Fruit fly (Drosophila melanogaster) whole organism, adult: ENCODE results near the gene CG1662.

Source experiments
- CG14711 ChIP-seq: fragments of 200-800 bp; sonication (Bioruptor generic); optimal IDR thresholded peaks from 2 replicates; lab custom pipeline; 2018; ENCODE audit warnings: missing biosample characterization, mild to moderate bottlenecking, missing genetic modification characterization, moderate library complexity
- CG1620 ChIP-seq: fragments of 200-800 bp; sonication (Bioruptor generic); optimal IDR thresholded peaks from 2 replicates; lab custom pipeline; 2016; ENCODE audit warnings: missing biosample characterization, missing genetic modification characterization
- bab1 ChIP-seq: fragments of 200-800 bp; sonication (Bioruptor generic); optimal IDR thresholded peaks from 3 replicates; lab custom pipeline; 2019; ENCODE audit warnings: missing biosample characterization, mild to moderate bottlenecking, missing genetic modification characterization, moderate library complexity
- cic ChIP-seq: fragments of 200-800 bp; sonication (Bioruptor generic); optimal IDR thresholded peaks from 2 replicates; lab custom pipeline; 2017; ENCODE audit warnings: missing biosample characterization, mild to moderate bottlenecking, missing genetic modification characterization, moderate library complexity
- pad ChIP-seq: fragments of 200-800 bp; sonication (Bioruptor generic); optimal IDR thresholded peaks from 3 replicates; lab custom pipeline; 2017; ENCODE audit warnings: missing biosample characterization, missing genetic modification characterization, mild to moderate bottlenecking, moderate library complexity, missing genetic modification reagents
- tj ChIP-seq: fragments of 200-800 bp; sonication (Bioruptor generic); optimal IDR thresholded peaks from 3 replicates; lab custom pipeline; 2017; ENCODE audit warnings: missing biosample characterization, mild to moderate bottlenecking, missing genetic modification characterization, moderate library complexity

dm6 chrX:13434065-13434464 is 46.7 kb downstream of the CG1662 start:
- no peak for TF ChIP-seq CG1620 (GFP tag; lab: Kevin White, UChicago)
- TF ChIP-seq tj = no peak
- no peak for TF ChIP-seq cic (GFP tag; lab: Kevin White, UChicago)
- TF ChIP-seq CG14711 (tag; lab: Kevin White, UChicago) = no peak
- no peak for TF ChIP-seq bab1 (GFP tag; lab: Kevin White, UChicago)
- TF ChIP-seq pad (GFP tag; lab: Kevin White, UChicago) = no peak
